Fruit fly (Drosophila melanogaster): Measurements from ENCODE around the gene CG31248.

The CG31248 gene

dm6 chr3R:7086377-7087200 lies 42.5 kb upstream of the CG31248 start, which contains the start of gene alphaTub84B (continued):
- TF ChIP-seq CG14860 (GFP tag; IDR thresholded peaks at IDR 0.05; ENCODE audit: partially characterized antibody) (peak; percentile 29; the same call in 1 of the 3 replicates), usp (GFP tag; optimal IDR thresholded peaks at IDR 0.05) (no peak), CG5180 (GFP tag; optimal IDR thresholded peaks at IDR 0.05) (peak; percentile 52), insv (GFP tag; optimal IDR thresholded peaks at IDR 0.05) (peak in 1 of 2 experiments; percentile 44), MTF-1 (GFP tag; optimal IDR thresholded peaks at IDR 0.05; ENCODE audit: borderline replicate concordance) (peak; percentile 77), maf-S (GFP tag; optimal IDR thresholded peaks at IDR 0.05) (peak; percentile 62), mld (GFP tag; IDR thresholded peaks at IDR 0.05; ENCODE audit: partially characterized antibody) (no peak; the same call in 2 of the 3 replicates), YL-1 (GFP tag; optimal IDR thresholded peaks at IDR 0.05) (peak; percentile 90), fu2 (GFP tag; optimal IDR thresholded peaks at IDR 0.05) (peak; percentile 41), Med (GFP tag) (peak; percentile 98), ro (GFP tag; IDR thresholded peaks at IDR 0.05) (no peak), HLHmδ (GFP tag; optimal IDR thresholded peaks at IDR 0.05) (peak; percentile 95), so (GFP tag; IDR thresholded peaks at IDR 0.05) (peak; percentile 71; the same call in 2 of the 3 replicates), Hey (tag; optimal IDR thresholded peaks at IDR 0.05) (peak; percentile 43), CG7372 (GFP tag; IDR thresholded peaks at IDR 0.05) (no peak), CG15514 (GFP tag; optimal IDR thresholded peaks at IDR 0.05) (peak; percentile 62), Pdp1 (GFP tag; optimal IDR thresholded peaks at IDR 0.05) (peak; percentile 63 to 79), sc (optimal IDR thresholded peaks at IDR 0.05) (no peak), sc (GFP tag; optimal IDR thresholded peaks at IDR 0.05) (no peak), zen (tag; optimal IDR thresholded peaks at IDR 0.05) (peak; percentile 34), Elba2 (GFP tag; optimal IDR thresholded peaks at IDR 0.05) (no peak), CG7928 (GFP tag; optimal IDR thresholded peaks at IDR 0.05) (no peak), Dip3 (GFP tag; optimal IDR thresholded peaks at IDR 0.05) (peak; percentile 33), CG2120 (GFP tag; optimal IDR thresholded peaks at IDR 0.05) (peak; percentile 61), CG8478 (optimal IDR thresholded peaks at IDR 0.05) (no peak), CG17385 (GFP tag; optimal IDR thresholded peaks at IDR 0.05) (peak; percentile 77), NC2β (GFP tag; optimal IDR thresholded peaks at IDR 0.05) (peak; percentile 87), CG11093 (GFP tag; IDR thresholded peaks at IDR 0.05) (no peak; the same call in 2 of the 3 replicates), CG1603 (tag; optimal IDR thresholded peaks at IDR 0.05) (peak; percentile 81), Dref (GFP tag; IDR thresholded peaks at IDR 0.05) (peak; percentile 89), her (GFP tag; optimal IDR thresholded peaks at IDR 0.05) (peak; percentile 87), CG10321 (GFP tag; IDR thresholded peaks at IDR 0.05) (0 out of 2 replicates have a peak, but pooled peaks have one; percentile 27), CG14050 (GFP tag; IDR thresholded peaks at IDR 0.05) (peak; percentile 25; the same call in 1 of the 3 replicates), CG34422 (GFP tag; IDR thresholded peaks at IDR 0.05) (peak; percentile 93), CG17568 (GFP tag; optimal IDR thresholded peaks at IDR 0.05) (peak; percentile 48), GATAe (GFP tag; conservative IDR thresholded peaks at IDR 0.05) (no peak), tgo (GFP tag; IDR thresholded peaks at IDR 0.05) (peak; percentile 51; the same call in 2 of the 3 replicates), CG5245 (GFP tag; optimal IDR thresholded peaks at IDR 0.05) (peak; percentile 47), H2.0 (GFP tag; IDR thresholded peaks at IDR 0.05) (0 out of 2 replicates have a peak, but pooled peaks have one; percentile 23), row (GFP tag; IDR thresholded peaks at IDR 0.05) (peak; percentile 28; the same call in 2 of the 3 replicates), Xbp1 (GFP tag; optimal IDR thresholded peaks at IDR 0.05) (peak; percentile 52), Atf-2 (GFP tag; optimal IDR thresholded peaks at IDR 0.05) (peak; percentile 75), Kr (GFP tag; optimal IDR thresholded peaks at IDR 0.05) (no peak), Ptx1 (GFP tag; IDR thresholded peaks at IDR 0.05) (0 out of 2 replicates have a peak, but pooled peaks have one; percentile 16), CG18764 (GFP tag; optimal IDR thresholded peaks at IDR 0.05) (peak; percentile 10), slou (GFP tag; optimal IDR thresholded peaks at IDR 0.05) (peak; percentile 35), MBD-R2 (GFP tag; IDR thresholded peaks at IDR 0.05) (peak; percentile 49), CG43689 (GFP tag; IDR thresholded peaks at IDR 0.05) (no peak), sens (GFP tag) (peak; percentile 96)

All from whole organism, embryonic.